Worm (Caenorhabditis elegans) whole organism, mixed stage, embryonic: ENCODE data around the gene C50C3.12.
A peak's percentile ranks its signal among the peaks of the same experiment; 100 is the strongest.

Source experiments
- M03D4.4 ChIP-seq: sonication (generic microtip); optimal IDR thresholded peaks from 2 replicates; lab custom pipeline; 2017; ENCODE audit warnings: mild to moderate bottlenecking, missing genetic modification characterization, missing compliant biosample characterization
- bed-3 ChIP-seq: fragments of 200-800 bp; sonication (Bioruptor generic); optimal IDR thresholded peaks from 3 replicates; lab custom pipeline; 2018; ENCODE audit warnings: mild to moderate bottlenecking, missing genetic modification characterization, moderate library complexity, missing compliant biosample characterization
- blmp-1 ChIP-seq: fragments of 150-350 bp; optimal IDR thresholded peaks from 2 replicates; lab custom pipeline; 2014; ENCODE audit warnings: missing biosample characterization, missing genetic modification characterization
- ceh-39 ChIP-seq: fragments of 150-350 bp; optimal IDR thresholded peaks from 2 replicates; lab custom pipeline; 2014; ENCODE audit warnings: missing biosample characterization, missing genetic modification characterization
- ceh-43 ChIP-seq: fragments of 200-800 bp; sonication (Bioruptor generic); optimal IDR thresholded peaks from 2 replicates; lab custom pipeline; 2018; ENCODE audit warnings: mild to moderate bottlenecking, missing genetic modification characterization, moderate library complexity, missing compliant biosample characterization
- ces-1 ChIP-seq: fragments of 150-350 bp; optimal IDR thresholded peaks from 2 replicates; lab custom pipeline; 2014; ENCODE audit warnings: missing biosample characterization, missing genetic modification reagents, missing genetic modification characterization
- cnd-1 ChIP-seq: fragments of 200-800 bp; sonication (Bioruptor generic); optimal IDR thresholded peaks from 2 replicates; lab custom pipeline; 2018; ENCODE audit warnings: mild to moderate bottlenecking, missing genetic modification characterization, missing compliant biosample characterization
- drap-1 ChIP-seq: fragments of 200-800 bp; sonication (Bioruptor generic); optimal IDR thresholded peaks from 3 replicates; lab custom pipeline; 2018; ENCODE audit warnings: mild to moderate bottlenecking, missing genetic modification characterization, missing compliant biosample characterization
- elt-1 ChIP-seq: sonication (generic microtip); optimal IDR thresholded peaks from 2 replicates; lab custom pipeline; 2017; ENCODE audit warnings: missing genetic modification characterization, mild to moderate bottlenecking, missing compliant biosample characterization, antibody characterized with exemption, moderate library complexity, borderline replicate concordance; ENCODE audit not compliant: insufficient read depth
- flh-1 ChIP-seq: fragments of 200-800 bp; sonication (Bioruptor generic); optimal IDR thresholded peaks from 2 replicates; lab custom pipeline; 2018; ENCODE audit warnings: mild to moderate bottlenecking, missing genetic modification characterization, moderate library complexity, missing compliant biosample characterization
- ham-2 ChIP-seq: fragments of 200-800 bp; sonication (Bioruptor generic); optimal IDR thresholded peaks from 2 replicates; lab custom pipeline; 2018; ENCODE audit warnings: mild to moderate bottlenecking, missing genetic modification characterization, missing compliant biosample characterization
- hlh-1 ChIP-seq: fragments of 150-350 bp; optimal IDR thresholded peaks from 2 replicates; lab custom pipeline; 2014; ENCODE audit warnings: missing biosample characterization, missing genetic modification reagents, missing genetic modification characterization
- lin-13 ChIP-seq: fragments of 150-350 bp; optimal IDR thresholded peaks from 2 replicates; lab custom pipeline; 2014; ENCODE audit warnings: missing biosample characterization, missing genetic modification characterization
- lin-32 ChIP-seq: fragments of 200-800 bp; sonication (Bioruptor generic); optimal IDR thresholded peaks from 2 replicates; lab custom pipeline; 2018; ENCODE audit warnings: mild to moderate bottlenecking, missing genetic modification characterization, missing compliant biosample characterization
- mab-5 ChIP-seq: fragments of 150-350 bp; optimal IDR thresholded peaks from 2 replicates; lab custom pipeline; 2014; ENCODE audit warnings: missing biosample characterization, missing genetic modification characterization
- mep-1 ChIP-seq: fragments of 150-350 bp; optimal IDR thresholded peaks from 2 replicates; lab custom pipeline; 2017; ENCODE audit warnings: missing biosample characterization, missing genetic modification reagents, missing genetic modification characterization, inconsistent platforms
- mls-2 ChIP-seq: sonication (generic microtip); optimal IDR thresholded peaks from 2 replicates; lab custom pipeline; 2016; ENCODE audit warnings: mild to moderate bottlenecking, missing genetic modification characterization, moderate library complexity, missing compliant biosample characterization
- nhr-2 ChIP-seq: fragments of 150-350 bp; optimal IDR thresholded peaks from 2 replicates; lab custom pipeline; 2014; ENCODE audit warnings: missing biosample characterization, missing genetic modification characterization
- nhr-237 ChIP-seq: fragments of 150-350 bp; optimal IDR thresholded peaks from 2 replicates; lab custom pipeline; 2014; ENCODE audit warnings: missing biosample characterization, missing genetic modification characterization
- nhr-28 ChIP-seq: fragments of 150-350 bp; optimal IDR thresholded peaks from 2 replicates; lab custom pipeline; 2014; ENCODE audit warnings: missing biosample characterization, missing genetic modification characterization
- nhr-76 ChIP-seq: sonication (generic microtip); optimal IDR thresholded peaks from 2 replicates; lab custom pipeline; 2017; ENCODE audit warnings: missing biosample characterization, missing genetic modification characterization
- pha-4 ChIP-seq: fragments of 150-350 bp; optimal IDR thresholded peaks from 2 replicates; lab custom pipeline; 2018; ENCODE audit warnings: missing biosample characterization, missing genetic modification reagents, missing genetic modification characterization
- sem-2 ChIP-seq: fragments of 200-800 bp; sonication (Bioruptor generic); optimal IDR thresholded peaks from 2 replicates; lab custom pipeline; 2018; ENCODE audit warnings: mild to moderate bottlenecking, missing genetic modification characterization, missing compliant biosample characterization
- snpc-4 ChIP-seq: fragments of 150-350 bp; optimal IDR thresholded peaks from 2 replicates; lab custom pipeline; 2014; ENCODE audit warnings: missing biosample characterization, missing genetic modification characterization
- sptf-1 ChIP-seq: sonication (generic microtip); optimal IDR thresholded peaks from 2 replicates; lab custom pipeline; 2017; ENCODE audit warnings: mild to moderate bottlenecking, missing genetic modification characterization, moderate library complexity, missing compliant biosample characterization
- tbx-8 ChIP-seq: fragments of 200-800 bp; sonication (Bioruptor generic); optimal IDR thresholded peaks from 2 replicates; lab custom pipeline; 2018; ENCODE audit warnings: mild to moderate bottlenecking, missing genetic modification characterization, moderate library complexity, missing compliant biosample characterization
- unc-120 ChIP-seq: sonication (generic microtip); optimal IDR thresholded peaks from 2 replicates; lab custom pipeline; 2017; ENCODE audit warnings: missing genetic modification characterization, missing compliant biosample characterization; ENCODE audit not compliant: poor library complexity, severe bottlenecking
- unc-39 ChIP-seq: fragments of 150-350 bp; optimal IDR thresholded peaks from 2 replicates; lab custom pipeline; 2014; ENCODE audit warnings: missing biosample characterization, missing genetic modification characterization
- unc-62 ChIP-seq: fragments of 150-350 bp; optimal IDR thresholded peaks from 2 replicates; lab custom pipeline; 2014; ENCODE audit warnings: missing biosample characterization, missing genetic modification reagents, missing genetic modification characterization
- zip-8 ChIP-seq: fragments of 150-350 bp; optimal IDR thresholded peaks from 2 replicates; lab custom pipeline; 2014; ENCODE audit warnings: missing biosample characterization, missing genetic modification characterization
- ztf-11 ChIP-seq: fragments of 150-350 bp; optimal IDR thresholded peaks from 2 replicates; lab custom pipeline; 2014; ENCODE audit warnings: missing biosample characterization, missing genetic modification characterization

Gene C50C3.12

ce11 chrIII:8191695-8192094, 15.3 kb downstream of the C50C3.12 start, which contains the start of gene C50C3.1:
C50C3.1 (plus strand) TSS chrIII:8191995.
- TF ChIP-seq unc-62 (GFP tag; lab: Kevin White, UChicago) = no peak
- no peak for TF ChIP-seq flh-1 (GFP tag; lab: Kevin White, UChicago)
- TF ChIP-seq snpc-4 (tag; lab: Kevin White, UChicago) = no peak
- no peak for TF ChIP-seq ham-2 (GFP tag; lab: Kevin White, UChicago)

DNA sequence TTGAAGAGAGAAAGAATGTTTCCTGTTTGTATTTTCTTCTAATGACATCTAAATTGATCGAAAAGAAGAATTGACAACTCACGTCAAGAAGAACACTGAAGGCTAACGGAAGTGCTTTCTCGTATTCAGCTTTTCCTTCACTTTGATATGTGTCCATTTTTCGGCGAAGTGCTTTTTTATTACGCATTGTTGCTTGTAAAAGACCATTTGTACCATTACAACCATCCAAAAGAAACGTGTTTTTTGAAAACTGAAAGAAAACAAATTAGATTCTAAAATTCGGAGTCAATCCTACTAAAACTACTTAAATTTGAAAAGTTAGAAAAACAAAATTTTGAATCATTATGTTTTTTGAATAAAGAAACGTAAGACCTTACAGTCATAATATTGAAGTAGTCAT, 22.7 kb downstream of the C50C3.12 start:
- TF ChIP-seq nhr-237 (tag; lab: Kevin White, UChicago) = no peak
- TF ChIP-seq tbx-8 (GFP tag; lab: Kevin White, UChicago) = no peak
- TF ChIP-seq drap-1 (GFP tag; lab: Kevin White, UChicago) = no peak
- no peak for TF ChIP-seq ceh-43 (GFP tag; lab: Kevin White, UChicago)
- no peak for TF ChIP-seq ceh-39 (tag; lab: Kevin White, UChicago)
- no peak for TF ChIP-seq ces-1 (GFP tag; lab: Kevin White, UChicago)
- no peak for TF ChIP-seq sem-2
- no peak for TF ChIP-seq lin-13
- TF ChIP-seq mep-1 = no peak
- no peak for TF ChIP-seq bed-3
- TF ChIP-seq nhr-76 (tag; lab: Kevin White, UChicago) = no peak
- no peak for TF ChIP-seq sptf-1 (tag; lab: Kevin White, UChicago)
- no peak for TF ChIP-seq elt-1 (tag; lab: Kevin White, UChicago)

- TF ChIP-seq lin-13 (no peak), ztf-11 (tag; lab: Kevin White, UChicago) (no peak), ham-2 (GFP tag; lab: Kevin White, UChicago) (no peak), sem-2 (no peak)
Measured at ce11 chrIII:8201117-8201516, 24.8 kb downstream of the C50C3.12 start, which contains the start of gene unc-36. unc-36 (minus strand) TSS chrIII:8201217.

DNA sequence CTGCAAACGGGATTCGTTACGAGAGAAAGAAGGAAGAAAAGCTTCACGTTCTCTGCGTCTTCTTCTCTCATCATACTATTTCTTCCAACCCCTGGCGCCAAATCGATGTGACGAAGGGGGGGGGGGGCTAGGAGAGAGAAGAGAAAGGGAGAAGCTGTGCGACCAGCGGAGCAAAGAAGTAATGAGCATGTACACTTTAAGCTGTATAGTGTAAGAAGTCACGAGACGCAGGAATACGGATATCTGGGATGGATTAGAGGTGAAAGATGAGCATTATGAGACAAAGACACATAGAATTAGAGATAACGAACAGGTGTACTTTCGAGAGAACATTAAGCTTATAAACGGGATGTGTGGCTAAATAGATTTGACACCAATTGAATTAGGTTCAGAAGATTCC, 25.4 kb downstream of the C50C3.12 start:
- TF ChIP-seq unc-62 (GFP tag; lab: Kevin White, UChicago) = peak; percentile 36
- TF ChIP-seq ces-1 (GFP tag; lab: Kevin White, UChicago) = peak; percentile 62
- TF ChIP-seq bed-3 = no peak
- no peak for TF ChIP-seq mep-1
- TF ChIP-seq ceh-39 (tag; lab: Kevin White, UChicago) = no peak
- TF ChIP-seq zip-8 = no peak
- no peak for TF ChIP-seq elt-1 (tag; lab: Kevin White, UChicago)
- no peak for TF ChIP-seq nhr-237 (tag; lab: Kevin White, UChicago)
- peak; percentile 21 for TF ChIP-seq mab-5
- peak; percentile 83 for TF ChIP-seq unc-120
- no peak for TF ChIP-seq sem-2
- TF ChIP-seq ham-2 (GFP tag; lab: Kevin White, UChicago) = no peak
- no peak for TF ChIP-seq nhr-2 (tag; lab: Kevin White, UChicago)
- TF ChIP-seq M03D4.4 (tag; lab: Kevin White, UChicago) = no peak
- TF ChIP-seq lin-13 = no peak
- TF ChIP-seq blmp-1 = no peak
- TF ChIP-seq unc-39 (tag; lab: Kevin White, UChicago) = no peak
- TF ChIP-seq hlh-1 (tag; lab: Kevin White, UChicago) = peak; percentile 58
- no peak for TF ChIP-seq cnd-1 (tag; lab: Kevin White, UChicago)
- no peak for TF ChIP-seq pha-4 (tag; lab: Kevin White, UChicago)

ce11 chrIII:8202754-8203153, 26.4 kb downstream of the C50C3.12 start, which contains the start of gene snb-5:
snb-5 (plus strand) TSS chrIII:8203054.
- TF ChIP-seq nhr-28 (no peak), ceh-39 (tag; lab: Kevin White, UChicago) (no peak)

DNA sequence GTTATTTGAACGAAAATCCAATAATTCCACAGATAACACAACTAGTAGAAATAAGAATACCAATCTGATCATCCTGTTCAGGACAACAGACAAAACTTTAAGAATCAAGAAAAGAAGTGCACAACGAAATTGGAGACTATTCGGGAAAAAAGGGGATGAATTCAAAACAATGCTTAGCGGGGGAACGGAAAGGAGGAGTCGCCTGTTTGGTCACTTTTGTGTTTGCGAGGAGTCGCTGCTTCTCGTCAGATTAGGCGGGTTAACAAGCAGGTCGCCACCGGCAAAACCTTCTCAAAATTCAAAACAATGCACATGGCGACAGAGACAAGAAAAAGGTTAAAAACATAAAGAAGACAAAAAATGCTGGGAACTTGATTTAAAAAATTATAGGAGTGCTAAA, 33.4 kb downstream of the C50C3.12 start, which contains the start of gene C30A5.10:
TSS of gene C30A5.10 (minus strand) at position 101 of the 400 bp plus-strand sequence.
- TF ChIP-seq mls-2 (tag; lab: Kevin White, UChicago) (no peak), lin-32 (GFP tag; lab: Kevin White, UChicago) (no peak), snpc-4 (tag; lab: Kevin White, UChicago) (no peak), bed-3 (no peak), cnd-1 (tag; lab: Kevin White, UChicago) (no peak)
